Worm (Caenorhabditis elegans) whole organism, L1 larva: Measurements from ENCODE around the gene taf-12.

ENCODE experiments used
- ceh-82 ChIP-seq, 3 experiments: fragments of 150-350 bp in 1 of 3; sonication (generic microtip) in 2 of 3; optimal IDR thresholded peaks; 2 replicates each; lab custom pipeline; 2014 to 2017; ENCODE audit warnings: missing biosample characterization in 3 of 3, missing genetic modification characterization in 3 of 3
- jun-1 ChIP-seq: fragments of 150-350 bp; optimal IDR thresholded peaks from 2 replicates; lab custom pipeline; 2014; ENCODE audit warnings: missing biosample characterization, missing genetic modification reagents, missing genetic modification characterization
- lsy-2 ChIP-seq, 2 experiments: fragments of 150-350 bp; optimal IDR thresholded peaks; 2 replicates each; lab custom pipeline; 2014; ENCODE audit warnings: missing biosample characterization in 2 of 2, missing genetic modification characterization in 2 of 2
- mdl-1 ChIP-seq, 2 experiments: fragments of 150-350 bp; optimal IDR thresholded peaks; 2 replicates each; lab custom pipeline; 2014 to 2017; ENCODE audit warnings: missing biosample characterization in 2 of 2, missing genetic modification characterization in 2 of 2, inconsistent platforms in 1 of 2
- nhr-237 ChIP-seq: fragments of 150-350 bp; optimal IDR thresholded peaks from 2 replicates; lab custom pipeline; 2014; ENCODE audit warnings: missing biosample characterization, missing genetic modification characterization
- nhr-28 ChIP-seq: fragments of 150-350 bp; optimal IDR thresholded peaks from 2 replicates; lab custom pipeline; 2014; ENCODE audit warnings: missing biosample characterization, missing genetic modification characterization
- nhr-77 ChIP-seq: fragments of 150-350 bp; optimal IDR thresholded peaks from 2 replicates; lab custom pipeline; 2014; ENCODE audit warnings: missing biosample characterization, missing genetic modification characterization
- xbp-1 ChIP-seq: sonication (generic microtip); optimal IDR thresholded peaks from 2 replicates; lab custom pipeline; 2016; ENCODE audit warnings: missing genetic modification characterization, missing compliant biosample characterization
- ztf-11 ChIP-seq, 2 experiments: sonication (generic microtip); optimal IDR thresholded peaks; 2 replicates each; lab custom pipeline; 2016 to 2017; ENCODE audit warnings: missing genetic modification characterization in 2 of 2, missing biosample characterization in 1 of 2, missing compliant biosample characterization in 1 of 2

DNA sequence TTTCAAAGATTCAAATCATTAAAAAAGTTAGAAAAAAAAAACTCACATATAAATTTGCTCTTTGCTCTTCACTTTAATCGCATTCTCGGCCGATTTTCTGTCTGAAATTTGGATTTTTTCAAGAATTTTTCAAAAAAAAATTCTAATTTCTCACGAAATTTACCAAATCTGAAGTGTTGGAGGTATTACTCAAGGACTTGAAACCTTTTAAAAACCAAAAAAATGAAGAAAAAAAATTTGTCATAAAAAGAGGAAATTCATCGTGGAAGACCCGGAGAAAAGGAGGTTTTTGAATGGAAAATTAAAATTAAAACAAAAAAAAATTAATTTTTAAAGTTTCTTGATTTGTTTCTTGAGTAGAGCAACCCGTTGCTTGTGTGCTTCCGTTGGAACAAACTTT, 6.9 kb downstream of the taf-12 start, which contains the start of gene Y56A3A.2:
- no peak for TF ChIP-seq jun-1 (tag; lab: Kevin White, UChicago)
- no peak for TF ChIP-seq nhr-77
- TF ChIP-seq xbp-1 (tag; lab: Kevin White, UChicago), result no peak
- TF ChIP-seq nhr-237 (tag; lab: Kevin White, UChicago), result no peak
- TF ChIP-seq lsy-2 (tag; optimal IDR thresholded peaks at IDR 0.05; lab: Kevin White, UChicago), result no peak
- TF ChIP-seq mdl-1 (tag; optimal IDR thresholded peaks at IDR 0.05; lab: Kevin White, UChicago), result no peak
- TF ChIP-seq nhr-28 (tag; lab: Kevin White, UChicago), result no peak
- no peak for TF ChIP-seq ztf-11 (tag; optimal IDR thresholded peaks at IDR 0.05; lab: Kevin White, UChicago)
- no peak for TF ChIP-seq ceh-82 (tag; optimal IDR thresholded peaks at IDR 0.05; lab: Kevin White, UChicago)
